Fruit fly (Drosophila melanogaster) Kc167 (cell line): ENCODE measurements around the gene CG33299.

Experiments used
- Myc ChIP-seq: fragments of >200 bp; optimal IDR thresholded peaks from 2 replicates; lab custom pipeline; 2017; ENCODE audit warnings: missing external identifiers
- insv ChIP-seq: fragments of >200 bp; optimal IDR thresholded peaks from 3 replicates; lab custom pipeline; 2018; ENCODE audit warnings: missing external identifiers
- ttk ChIP-seq: sonication (Bioruptor generic); optimal IDR thresholded peaks from 2 replicates; lab custom pipeline; 2017; ENCODE audit warnings: missing external identifiers

dm6 chr2L:9691230-9691629 is 34.8 kb downstream of the CG33299 start:
- no peak for TF ChIP-seq insv (lab: Kevin White, UChicago)
- no peak for TF ChIP-seq Myc (lab: Kevin White, UChicago)
- no peak for TF ChIP-seq ttk (lab: Kevin White, UChicago)
